Worm (Caenorhabditis elegans) whole organism, L3 larva: Measurements from ENCODE around the gene ZC376.8.

Source experiments
- egl-27 ChIP-seq: sonication (generic microtip); optimal IDR thresholded peaks from 4 replicates; lab custom pipeline; 2017; ENCODE audit warnings: missing biosample characterization, missing genetic modification reagents, missing genetic modification characterization
- nhr-76 ChIP-seq: fragments of 150-350 bp; sonication (generic microtip); optimal IDR thresholded peaks from 5 replicates; lab custom pipeline; 2014; ENCODE audit warnings: missing biosample characterization, missing genetic modification characterization
- snpc-4 ChIP-seq: fragments of 150-350 bp; optimal IDR thresholded peaks from 2 replicates; lab custom pipeline; 2014; ENCODE audit warnings: missing biosample characterization, missing genetic modification characterization
- unc-39 ChIP-seq: sonication (generic microtip); optimal IDR thresholded peaks from 4 replicates; lab custom pipeline; 2017; ENCODE audit warnings: missing biosample characterization, missing genetic modification characterization
- unc-62 ChIP-seq: fragments of 150-350 bp; sonication (generic microtip); optimal IDR thresholded peaks from 4 replicates; lab custom pipeline; 2014; ENCODE audit warnings: missing biosample characterization, missing genetic modification reagents, missing genetic modification characterization

DNA sequence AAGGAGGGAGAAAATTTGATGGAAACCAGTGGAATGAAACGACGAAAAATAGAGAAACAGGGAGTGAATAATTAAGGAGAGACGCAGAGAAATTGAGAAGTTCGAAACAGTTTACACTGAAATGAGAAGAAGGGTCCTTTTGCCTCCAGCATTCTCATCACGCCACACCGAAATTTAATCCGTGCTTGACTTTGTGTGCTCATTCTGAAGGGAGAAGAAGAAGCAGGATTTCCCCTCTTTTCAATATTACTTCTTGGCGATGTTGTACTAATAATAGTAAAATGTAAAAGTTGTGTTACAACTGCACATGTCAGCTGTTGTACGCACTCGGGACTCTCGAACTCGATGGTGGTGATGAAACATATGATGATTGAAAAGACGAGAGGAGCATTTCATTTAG lies 26.4 kb upstream of the ZC376.8 start:
- TF ChIP-seq unc-39 (no peak), nhr-76 (no peak), snpc-4 (tag; lab: Kevin White, UChicago) (no peak), unc-62 (no peak), egl-27 (tag; lab: Kevin White, UChicago) (no peak)
